Worm (Caenorhabditis elegans) whole organism, late embryonic: ENCODE measurements around the gene rps-28.
A peak's percentile ranks its signal among the peaks of the same experiment; 100 is the strongest.

Experiments
- C08G9.2 ChIP-seq: sonication (generic microtip); optimal IDR thresholded peaks from 2 replicates; lab custom pipeline; 2016; ENCODE audit warnings: mild to moderate bottlenecking, missing genetic modification characterization, moderate library complexity, missing compliant biosample characterization
- C38D4.7 ChIP-seq: fragments of 200-800 bp; sonication (Bioruptor generic); optimal IDR thresholded peaks from 2 replicates; lab custom pipeline; 2018; ENCODE audit warnings: mild to moderate bottlenecking, missing genetic modification characterization, moderate library complexity, missing compliant biosample characterization
- K02D7.2 ChIP-seq: sonication (generic microtip); optimal IDR thresholded peaks from 2 replicates; lab custom pipeline; 2017; ENCODE audit warnings: mild to moderate bottlenecking, missing genetic modification characterization, missing compliant biosample characterization
- K09A11.1 ChIP-seq: sonication (generic microtip); optimal IDR thresholded peaks from 2 replicates; lab custom pipeline; 2017; ENCODE audit warnings: antibody characterized with exemption, mild to moderate bottlenecking, missing genetic modification characterization, missing compliant biosample characterization; ENCODE audit not compliant: insufficient read depth
- Y22D7AL.16 ChIP-seq: sonication (generic microtip); optimal IDR thresholded peaks from 2 replicates; lab custom pipeline; 2016; ENCODE audit warnings: missing genetic modification characterization, missing compliant biosample characterization
- ama-1 ChIP-seq: fragments of 150-350 bp; optimal IDR thresholded peaks from 2 replicates; lab custom pipeline; 2014
- ceh-14 ChIP-seq: sonication (generic microtip); optimal IDR thresholded peaks from 2 replicates; lab custom pipeline; 2016; ENCODE audit warnings: missing genotype, missing genetic modification characterization, missing compliant biosample characterization
- ceh-19 ChIP-seq: fragments of 200-800 bp; sonication (Bioruptor generic); optimal IDR thresholded peaks from 2 replicates; lab custom pipeline; 2018; ENCODE audit warnings: mild to moderate bottlenecking, missing genetic modification characterization, missing compliant biosample characterization
- ceh-2 ChIP-seq: sonication (generic microtip); optimal IDR thresholded peaks from 2 replicates; lab custom pipeline; 2016; ENCODE audit warnings: missing genotype, missing genetic modification characterization, missing compliant biosample characterization
- ceh-24 ChIP-seq: sonication (generic microtip); optimal IDR thresholded peaks from 2 replicates; lab custom pipeline; 2016; ENCODE audit warnings: mild to moderate bottlenecking, missing genetic modification characterization, missing compliant biosample characterization
- ceh-34 ChIP-seq: sonication (generic microtip); optimal IDR thresholded peaks from 2 replicates; lab custom pipeline; 2016; ENCODE audit warnings: mild to moderate bottlenecking, missing genetic modification characterization, missing compliant biosample characterization
- ceh-45 ChIP-seq: fragments of 200-800 bp; sonication (Bioruptor generic); IDR thresholded peaks from 2 replicates; pipeline ENCODE4 v1.3.6; 2022; ENCODE audit warnings: missing genetic modification reagents, missing genetic modification characterization, missing compliant biosample characterization
- ceh-48 ChIP-seq: sonication (generic microtip); optimal IDR thresholded peaks from 2 replicates; lab custom pipeline; 2016; ENCODE audit warnings: missing genetic modification characterization, inconsistent platforms, missing compliant biosample characterization
- ceh-9 ChIP-seq: sonication (generic microtip); optimal IDR thresholded peaks from 2 replicates; lab custom pipeline; 2016; ENCODE audit warnings: mild to moderate bottlenecking, missing genetic modification characterization, inconsistent platforms, missing compliant biosample characterization
- che-1 ChIP-seq: sonication (generic microtip); optimal IDR thresholded peaks from 2 replicates; lab custom pipeline; 2016; ENCODE audit warnings: mild to moderate bottlenecking, missing genetic modification characterization, missing compliant biosample characterization
- elt-2 ChIP-seq: sonication (generic microtip); optimal IDR thresholded peaks from 2 replicates; lab custom pipeline; 2016; ENCODE audit warnings: missing genetic modification reagents, missing genetic modification characterization, missing compliant biosample characterization
- elt-4 ChIP-seq: sonication (generic microtip); optimal IDR thresholded peaks from 2 replicates; lab custom pipeline; 2016; ENCODE audit warnings: missing genetic modification characterization, missing compliant biosample characterization
- ets-4 ChIP-seq: sonication (generic microtip); optimal IDR thresholded peaks from 2 replicates; lab custom pipeline; 2016; ENCODE audit warnings: missing genetic modification characterization, missing compliant biosample characterization
- eyg-1 ChIP-seq: sonication (generic microtip); optimal IDR thresholded peaks from 2 replicates; lab custom pipeline; 2016; ENCODE audit warnings: missing genotype, missing genetic modification characterization, missing compliant biosample characterization
- fax-1 ChIP-seq: sonication (generic microtip); optimal IDR thresholded peaks from 2 replicates; lab custom pipeline; 2016; ENCODE audit warnings: missing genotype, missing genetic modification characterization, missing compliant biosample characterization
- fkh-6 ChIP-seq: sonication (generic microtip); optimal IDR thresholded peaks from 2 replicates; lab custom pipeline; 2016; ENCODE audit warnings: missing genetic modification characterization, missing compliant biosample characterization
- gmeb-2 ChIP-seq: sonication (generic microtip); optimal IDR thresholded peaks from 2 replicates; lab custom pipeline; 2016; ENCODE audit warnings: missing genetic modification characterization, inconsistent platforms, missing compliant biosample characterization
- hlh-13 ChIP-seq: fragments of 200-800 bp; sonication (Bioruptor generic); optimal IDR thresholded peaks from 2 replicates; lab custom pipeline; 2018; ENCODE audit warnings: mild to moderate bottlenecking, missing genetic modification characterization, missing compliant biosample characterization
- hlh-30 ChIP-seq: sonication (generic microtip); optimal IDR thresholded peaks from 2 replicates; lab custom pipeline; 2017; ENCODE audit warnings: antibody characterized with exemption, missing genetic modification characterization, missing compliant biosample characterization; ENCODE audit not compliant: insufficient read depth
- hlh-6 ChIP-seq: sonication (generic microtip); optimal IDR thresholded peaks from 2 replicates; lab custom pipeline; 2016; ENCODE audit warnings: missing genotype, missing genetic modification characterization, missing compliant biosample characterization
- hlh-8 ChIP-seq: sonication (generic microtip); optimal IDR thresholded peaks from 2 replicates; lab custom pipeline; 2016; ENCODE audit warnings: missing genotype, missing genetic modification characterization, missing compliant biosample characterization
- lim-6 ChIP-seq: sonication (generic microtip); optimal IDR thresholded peaks from 2 replicates; lab custom pipeline; 2016; ENCODE audit warnings: missing genetic modification characterization, missing compliant biosample characterization
- lin-11 ChIP-seq: fragments of 200-800 bp; sonication (Bioruptor generic); optimal IDR thresholded peaks from 2 replicates; lab custom pipeline; 2018; ENCODE audit warnings: mild to moderate bottlenecking, missing genetic modification characterization, missing compliant biosample characterization
- madf-2 ChIP-seq: sonication (generic microtip); optimal IDR thresholded peaks from 2 replicates; lab custom pipeline; 2017; ENCODE audit warnings: missing genetic modification characterization, missing compliant biosample characterization
- mec-3 ChIP-seq: sonication (generic microtip); optimal IDR thresholded peaks from 2 replicates; lab custom pipeline; 2016; ENCODE audit warnings: borderline replicate concordance, missing genetic modification characterization, missing compliant biosample characterization
- nfya-1 ChIP-seq: sonication (generic microtip); optimal IDR thresholded peaks from 2 replicates; lab custom pipeline; 2017; ENCODE audit warnings: missing genetic modification characterization, mild to moderate bottlenecking, missing compliant biosample characterization, antibody characterized with exemption, moderate library complexity
- nhr-11 ChIP-seq: fragments of 150-350 bp; optimal IDR thresholded peaks from 2 replicates; lab custom pipeline; 2014; ENCODE audit warnings: missing biosample characterization, missing genetic modification characterization
- nhr-232 ChIP-seq: sonication (generic microtip); optimal IDR thresholded peaks from 2 replicates; lab custom pipeline; 2016; ENCODE audit warnings: missing genetic modification characterization, missing compliant biosample characterization
- npax-4 ChIP-seq: sonication (generic microtip); optimal IDR thresholded peaks from 2 replicates; lab custom pipeline; 2016; ENCODE audit warnings: missing genetic modification characterization, missing compliant biosample characterization
- odd-2 ChIP-seq: sonication (generic microtip); optimal IDR thresholded peaks from 2 replicates; lab custom pipeline; 2017; ENCODE audit warnings: antibody characterized with exemption, mild to moderate bottlenecking, missing genetic modification characterization, missing compliant biosample characterization
- pag-3 ChIP-seq: sonication (generic microtip); optimal IDR thresholded peaks from 2 replicates; lab custom pipeline; 2016; ENCODE audit warnings: missing compliant biosample characterization, missing genetic modification characterization, borderline replicate concordance
- pha-2 ChIP-seq: sonication (generic microtip); optimal IDR thresholded peaks from 2 replicates; lab custom pipeline; 2017; ENCODE audit warnings: mild to moderate bottlenecking, missing genetic modification characterization, missing compliant biosample characterization
- pha-4 ChIP-seq: fragments of 150-350 bp; optimal IDR thresholded peaks from 2 replicates; lab custom pipeline; 2018; ENCODE audit warnings: missing biosample characterization, missing genetic modification reagents, missing genetic modification characterization
- pqm-1 ChIP-seq: sonication (generic microtip); optimal IDR thresholded peaks from 2 replicates; lab custom pipeline; 2016; ENCODE audit warnings: missing genetic modification characterization, missing compliant biosample characterization
- pros-1 ChIP-seq: fragments of 150-350 bp; optimal IDR thresholded peaks from 2 replicates; lab custom pipeline; 2014; ENCODE audit warnings: missing biosample characterization, missing genetic modification reagents, missing genetic modification characterization
- ref-2 ChIP-seq: sonication (generic microtip); optimal IDR thresholded peaks from 2 replicates; lab custom pipeline; 2016; ENCODE audit warnings: missing genetic modification characterization, missing compliant biosample characterization
- sdc-2 ChIP-seq: sonication (generic microtip); optimal IDR thresholded peaks from 2 replicates; lab custom pipeline; 2016; ENCODE audit warnings: missing genotype, missing genetic modification characterization, missing compliant biosample characterization
- sox-2 ChIP-seq: fragments of 200-800 bp; sonication (Bioruptor generic); IDR thresholded peaks from 2 replicates; pipeline ENCODE4 v1.3.6; 2022; ENCODE audit warnings: missing genetic modification reagents, missing genetic modification characterization, missing compliant biosample characterization
- sox-4 ChIP-seq: sonication (generic microtip); optimal IDR thresholded peaks from 2 replicates; lab custom pipeline; 2017; ENCODE audit warnings: mild to moderate bottlenecking, missing genetic modification characterization, inconsistent platforms, missing compliant biosample characterization
- syd-9 ChIP-seq: sonication (generic microtip); optimal IDR thresholded peaks from 2 replicates; lab custom pipeline; 2016; ENCODE audit warnings: mild to moderate bottlenecking, missing genetic modification characterization, moderate library complexity, missing compliant biosample characterization
- tbx-2 ChIP-seq: sonication (generic microtip); optimal IDR thresholded peaks from 2 replicates; lab custom pipeline; 2016; ENCODE audit warnings: missing genetic modification characterization, missing compliant biosample characterization
- tbx-7 ChIP-seq: sonication (generic microtip); optimal IDR thresholded peaks from 2 replicates; lab custom pipeline; 2016; ENCODE audit warnings: missing genotype, missing genetic modification characterization, missing compliant biosample characterization
- ttx-3 ChIP-seq: sonication (generic microtip); optimal IDR thresholded peaks from 2 replicates; lab custom pipeline; 2016; ENCODE audit warnings: missing genetic modification reagents, missing genetic modification characterization, missing compliant biosample characterization
- unc-42 ChIP-seq: sonication (generic microtip); optimal IDR thresholded peaks from 2 replicates; lab custom pipeline; 2016; ENCODE audit warnings: missing genotype, missing genetic modification characterization, missing compliant biosample characterization
- unc-55 ChIP-seq: sonication (generic microtip); optimal IDR thresholded peaks from 2 replicates; lab custom pipeline; 2017; ENCODE audit warnings: missing biosample characterization, missing genetic modification reagents, missing genetic modification characterization
- zip-5 ChIP-seq: sonication (generic microtip); optimal IDR thresholded peaks from 2 replicates; lab custom pipeline; 2016; ENCODE audit warnings: missing genetic modification characterization, missing compliant biosample characterization
- ztf-16 ChIP-seq: sonication (generic microtip); optimal IDR thresholded peaks from 2 replicates; lab custom pipeline; 2017; ENCODE audit warnings: missing genetic modification characterization, missing compliant biosample characterization

The rps-28 gene

ce11 chrIV:1659045-1659741 lies at the start of gene rps-28:
TSS of gene rps-28 (plus strand) at chrIV:1659691.
- TF ChIP-seq ceh-14 (peak; percentile 97), ceh-45 (GFP tag; lab: Robert Waterston, UW) (peak; percentile 70), eyg-1 (tag; lab: Kevin White, UChicago) (peak; percentile 73), Y22D7AL.16 (tag; lab: Kevin White, UChicago) (peak; percentile 73), hlh-30 (peak; percentile 64), ref-2 (tag; lab: Kevin White, UChicago) (peak; percentile 95), ceh-34 (peak; percentile 96), lim-6 (tag; lab: Kevin White, UChicago) (peak; percentile 53), K02D7.2 (tag; lab: Kevin White, UChicago) (peak; percentile 61), ama-1 (no peak), nhr-232 (peak; percentile 63), tbx-2 (peak; percentile 98), madf-2 (tag; lab: Kevin White, UChicago) (peak; percentile 73), ceh-48 (tag; lab: Kevin White, UChicago) (peak; percentile 76), hlh-8 (tag; lab: Kevin White, UChicago) (peak; percentile 61), mec-3 (no peak), ceh-2 (tag; lab: Kevin White, UChicago) (peak; percentile 76), unc-42 (tag; lab: Kevin White, UChicago) (peak; percentile 98), pag-3 (tag; lab: Kevin White, UChicago) (peak; percentile 24), fax-1 (tag; lab: Kevin White, UChicago) (peak; percentile 73), che-1 (tag; lab: Kevin White, UChicago) (peak; percentile 69), ets-4 (peak; percentile 82), lin-11 (tag; lab: Kevin White, UChicago) (peak; percentile 49), pha-2 (tag; lab: Kevin White, UChicago) (peak; percentile 80), fkh-6 (tag; lab: Kevin White, UChicago) (peak; percentile 78), C08G9.2 (tag; lab: Kevin White, UChicago) (peak; percentile 77), tbx-7 (tag; lab: Kevin White, UChicago) (peak; percentile 46), syd-9 (tag; lab: Kevin White, UChicago) (peak; percentile 80), elt-2 (tag; lab: Kevin White, UChicago) (peak; percentile 97), hlh-13 (GFP tag; lab: Kevin White, UChicago) (peak; percentile 39), unc-55 (GFP tag; lab: Kevin White, UChicago) (peak; percentile 79), sox-4 (tag; lab: Kevin White, UChicago) (peak; percentile 77), gmeb-2 (tag; lab: Kevin White, UChicago) (peak; percentile 68), hlh-6 (tag; lab: Kevin White, UChicago) (peak; percentile 42), ceh-19 (GFP tag; lab: Kevin White, UChicago) (peak; percentile 84), ceh-9 (no peak), ceh-24 (tag; lab: Kevin White, UChicago) (no peak), pha-4 (tag; lab: Kevin White, UChicago) (no peak), pros-1 (tag; lab: Kevin White, UChicago) (peak; percentile 44), elt-4 (tag; lab: Kevin White, UChicago) (no peak), pqm-1 (tag; lab: Kevin White, UChicago) (peak; percentile 12), sox-2 (GFP tag; lab: Robert Waterston, UW) (peak; percentile 78), zip-5 (tag; lab: Kevin White, UChicago) (peak; percentile 77), nfya-1 (tag; lab: Kevin White, UChicago) (peak; percentile 99), ztf-16 (tag; lab: Kevin White, UChicago) (peak; percentile 91), nhr-11 (tag; lab: Kevin White, UChicago) (peak; percentile 56), C38D4.7 (peak; percentile 60), odd-2 (tag; lab: Kevin White, UChicago) (peak; percentile 53), sdc-2 (tag; lab: Kevin White, UChicago) (peak; percentile 50), K09A11.1 (peak; percentile 94), npax-4 (tag; lab: Kevin White, UChicago) (peak; percentile 61), ttx-3 (tag; lab: Kevin White, UChicago) (peak; percentile 85)
